Fruit fly (Drosophila melanogaster) whole organism, prepupa: ENCODE measurements around the gene tal-AA.

ENCODE experiments used
- Blimp-1 ChIP-seq: fragments of 200-800 bp; sonication (Bioruptor generic); optimal IDR thresholded peaks from 3 replicates; lab custom pipeline; 2017; ENCODE audit warnings: missing biosample characterization, missing genetic modification characterization, mild to moderate bottlenecking, moderate library complexity, missing genetic modification reagents
- CG31627 ChIP-seq: fragments of 200-800 bp; sonication (Bioruptor generic); optimal IDR thresholded peaks from 3 replicates; lab custom pipeline; 2016; ENCODE audit warnings: missing biosample characterization, missing genetic modification characterization
- CG32006 ChIP-seq: fragments of 200-800 bp; sonication (Bioruptor generic); optimal IDR thresholded peaks from 3 replicates; lab custom pipeline; 2017; ENCODE audit warnings: missing biosample characterization, mild to moderate bottlenecking, missing genetic modification characterization
- CG3919 ChIP-seq: fragments of 200-800 bp; sonication (Bioruptor generic); optimal IDR thresholded peaks from 3 replicates; lab custom pipeline; 2016; ENCODE audit warnings: missing biosample characterization, missing genetic modification characterization
- Gug ChIP-seq: fragments of 200-800 bp; sonication (Bioruptor generic); IDR thresholded peaks from 2 replicates; pipeline ENCODE4 v1.3.6; 2022; ENCODE audit warnings: missing biosample characterization, missing genetic modification characterization
- Hr38 ChIP-seq: sonication (Bioruptor generic); optimal IDR thresholded peaks from 2 replicates; lab custom pipeline; 2016; ENCODE audit warnings: missing biosample characterization, missing genetic modification characterization
- Hr39 ChIP-seq: fragments of 200-800 bp; sonication (Bioruptor generic); optimal IDR thresholded peaks from 2 replicates; lab custom pipeline; 2016; ENCODE audit warnings: missing biosample characterization, missing genetic modification characterization
- Met ChIP-seq: fragments of 200-800 bp; sonication (Bioruptor generic); optimal IDR thresholded peaks from 3 replicates; lab custom pipeline; 2016; ENCODE audit warnings: missing biosample characterization, missing genetic modification characterization
- dac ChIP-seq: fragments of 200-800 bp; sonication (Bioruptor generic); optimal IDR thresholded peaks from 2 replicates; lab custom pipeline; 2017; ENCODE audit warnings: missing biosample characterization, mild to moderate bottlenecking, missing genetic modification characterization
- esn ChIP-seq: fragments of 200-800 bp; sonication (Bioruptor generic); optimal IDR thresholded peaks from 2 replicates; lab custom pipeline; 2016; ENCODE audit warnings: missing biosample characterization, mild to moderate bottlenecking, missing genetic modification characterization, moderate library complexity

DNA sequence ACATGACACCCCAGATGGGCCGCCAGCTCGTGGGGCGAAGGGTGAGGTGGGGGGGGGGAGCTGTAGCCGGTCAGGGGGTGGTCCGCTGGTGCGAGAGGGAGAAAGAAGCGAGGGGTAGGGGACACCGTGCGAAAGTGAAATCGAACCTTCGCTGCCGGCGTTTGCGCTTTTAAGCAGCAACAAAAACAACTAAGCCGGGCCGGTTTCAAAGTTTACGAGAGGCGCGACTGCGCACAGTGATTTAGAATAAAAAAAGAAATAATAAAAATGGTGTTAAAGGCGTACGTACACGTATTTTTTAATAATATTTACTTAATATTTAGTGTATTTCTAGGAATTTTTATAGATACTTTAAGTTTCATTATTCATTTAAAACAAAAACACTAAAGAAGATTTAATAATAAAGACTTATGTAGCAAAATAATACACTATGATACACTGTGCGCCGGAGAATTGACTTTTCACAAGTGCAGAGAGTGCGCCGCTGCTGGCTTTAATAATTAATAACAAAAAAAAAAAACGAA is 18.7 kb downstream of the tal-AA start:
- TF ChIP-seq dac (GFP tag; lab: Kevin White, UChicago) (no peak), CG3919 (GFP tag; lab: Kevin White, UChicago) (peak; percentile 52), Blimp-1 (GFP tag; lab: Kevin White, UChicago) (peak; percentile 99), Hr39 (peak; percentile 54), Gug (GFP tag; lab: Robert Waterston, UW) (0 out of 2 replicates have a peak, but pooled peaks have one; percentile 70), CG31627 (GFP tag; lab: Kevin White, UChicago) (peak; percentile 47), esn (GFP tag; lab: Kevin White, UChicago) (peak; percentile 79), CG32006 (GFP tag; lab: Kevin White, UChicago) (peak; percentile 88), Hr38 (GFP tag; lab: Kevin White, UChicago) (no peak), Met (peak; percentile 79)
